Worm (Caenorhabditis elegans) whole organism, L2 larva: Measurements from ENCODE around the gene srbc-1.

ENCODE experiments used
- R02D3.7 ChIP-seq: fragments of 150-350 bp; optimal IDR thresholded peaks from 2 replicates; lab custom pipeline; 2014; ENCODE audit warnings: missing biosample characterization, missing genetic modification characterization
- nhr-11 ChIP-seq: fragments of 150-350 bp; optimal IDR thresholded peaks from 2 replicates; lab custom pipeline; 2014; ENCODE audit warnings: missing biosample characterization, missing genetic modification characterization
- nhr-25 ChIP-seq: fragments of 150-350 bp; sonication (generic microtip); optimal IDR thresholded peaks from 3 replicates; lab custom pipeline; 2014; ENCODE audit warnings: missing biosample characterization, missing genetic modification characterization
- snpc-4 ChIP-seq: fragments of 150-350 bp; optimal IDR thresholded peaks from 2 replicates; lab custom pipeline; 2014; ENCODE audit warnings: missing biosample characterization, missing genetic modification characterization
- unc-39 ChIP-seq: fragments of 150-350 bp; optimal IDR thresholded peaks from 2 replicates; lab custom pipeline; 2014; ENCODE audit warnings: missing biosample characterization, missing genetic modification characterization
- ztf-4 ChIP-seq: fragments of 150-350 bp; optimal IDR thresholded peaks from 2 replicates; lab custom pipeline; 2014; ENCODE audit warnings: missing biosample characterization, missing genetic modification characterization

- TF ChIP-seq ztf-4, result peak; percentile 40
- TF ChIP-seq snpc-4 (tag; lab: Kevin White, UChicago), result peak; percentile 31
- TF ChIP-seq R02D3.7, result no peak
- TF ChIP-seq unc-39 (tag; lab: Kevin White, UChicago), result no peak
- TF ChIP-seq nhr-25 (tag; lab: Kevin White, UChicago), result peak; percentile 84
- no peak for TF ChIP-seq nhr-11
Measured at ce11 chrV:3315308-3315707, 13.5 kb upstream of the srbc-1 start, which contains the start of gene arrd-19.
